Worm (Caenorhabditis elegans) whole organism, late embryonic: Measurements from ENCODE around the gene C52B9.4.

Source experiments
- C38D4.7 ChIP-seq: fragments of 200-800 bp; sonication (Bioruptor generic); optimal IDR thresholded peaks from 2 replicates; lab custom pipeline; 2018; ENCODE audit warnings: mild to moderate bottlenecking, missing genetic modification characterization, moderate library complexity, missing compliant biosample characterization
- K02D7.2 ChIP-seq: sonication (generic microtip); optimal IDR thresholded peaks from 2 replicates; lab custom pipeline; 2017; ENCODE audit warnings: mild to moderate bottlenecking, missing genetic modification characterization, missing compliant biosample characterization
- K09A11.1 ChIP-seq: sonication (generic microtip); optimal IDR thresholded peaks from 2 replicates; lab custom pipeline; 2017; ENCODE audit warnings: antibody characterized with exemption, mild to moderate bottlenecking, missing genetic modification characterization, missing compliant biosample characterization; ENCODE audit not compliant: insufficient read depth
- ama-1 ChIP-seq: fragments of 150-350 bp; optimal IDR thresholded peaks from 2 replicates; lab custom pipeline; 2014
- ceh-18 ChIP-seq: sonication (generic microtip); optimal IDR thresholded peaks from 2 replicates; lab custom pipeline; 2016; ENCODE audit warnings: missing genetic modification characterization, missing compliant biosample characterization
- ceh-2 ChIP-seq: sonication (generic microtip); optimal IDR thresholded peaks from 2 replicates; lab custom pipeline; 2016; ENCODE audit warnings: missing genotype, missing genetic modification characterization, missing compliant biosample characterization
- ceh-22 ChIP-seq: sonication (generic microtip); optimal IDR thresholded peaks from 2 replicates; lab custom pipeline; 2017; ENCODE audit warnings: missing biosample characterization, missing genetic modification characterization
- ceh-30 ChIP-seq: fragments of 150-350 bp; optimal IDR thresholded peaks from 2 replicates; lab custom pipeline; 2014; ENCODE audit warnings: missing biosample characterization, missing genetic modification characterization
- ceh-31 ChIP-seq: sonication (generic microtip); optimal IDR thresholded peaks from 2 replicates; lab custom pipeline; 2016; ENCODE audit warnings: missing genetic modification characterization, missing compliant biosample characterization
- ceh-9 ChIP-seq: sonication (generic microtip); optimal IDR thresholded peaks from 2 replicates; lab custom pipeline; 2016; ENCODE audit warnings: mild to moderate bottlenecking, missing genetic modification characterization, inconsistent platforms, missing compliant biosample characterization
- che-1 ChIP-seq: sonication (generic microtip); optimal IDR thresholded peaks from 2 replicates; lab custom pipeline; 2016; ENCODE audit warnings: mild to moderate bottlenecking, missing genetic modification characterization, missing compliant biosample characterization
- dmd-4 ChIP-seq: sonication (generic microtip); optimal IDR thresholded peaks from 2 replicates; lab custom pipeline; 2016; ENCODE audit warnings: borderline replicate concordance, missing genetic modification characterization, missing compliant biosample characterization
- elt-2 ChIP-seq: sonication (generic microtip); optimal IDR thresholded peaks from 2 replicates; lab custom pipeline; 2016; ENCODE audit warnings: missing genetic modification reagents, missing genetic modification characterization, missing compliant biosample characterization
- elt-4 ChIP-seq: sonication (generic microtip); optimal IDR thresholded peaks from 2 replicates; lab custom pipeline; 2016; ENCODE audit warnings: missing genetic modification characterization, missing compliant biosample characterization
- eyg-1 ChIP-seq: sonication (generic microtip); optimal IDR thresholded peaks from 2 replicates; lab custom pipeline; 2016; ENCODE audit warnings: missing genotype, missing genetic modification characterization, missing compliant biosample characterization
- fax-1 ChIP-seq: sonication (generic microtip); optimal IDR thresholded peaks from 2 replicates; lab custom pipeline; 2016; ENCODE audit warnings: missing genotype, missing genetic modification characterization, missing compliant biosample characterization
- fkh-6 ChIP-seq: sonication (generic microtip); optimal IDR thresholded peaks from 2 replicates; lab custom pipeline; 2016; ENCODE audit warnings: missing genetic modification characterization, missing compliant biosample characterization
- hlh-13 ChIP-seq: fragments of 200-800 bp; sonication (Bioruptor generic); optimal IDR thresholded peaks from 2 replicates; lab custom pipeline; 2018; ENCODE audit warnings: mild to moderate bottlenecking, missing genetic modification characterization, missing compliant biosample characterization
- hlh-30 ChIP-seq: sonication (generic microtip); optimal IDR thresholded peaks from 2 replicates; lab custom pipeline; 2017; ENCODE audit warnings: antibody characterized with exemption, missing genetic modification characterization, missing compliant biosample characterization; ENCODE audit not compliant: insufficient read depth
- lim-6 ChIP-seq: sonication (generic microtip); optimal IDR thresholded peaks from 2 replicates; lab custom pipeline; 2016; ENCODE audit warnings: missing genetic modification characterization, missing compliant biosample characterization
- lin-11 ChIP-seq: fragments of 200-800 bp; sonication (Bioruptor generic); optimal IDR thresholded peaks from 2 replicates; lab custom pipeline; 2018; ENCODE audit warnings: mild to moderate bottlenecking, missing genetic modification characterization, missing compliant biosample characterization
- madf-2 ChIP-seq: sonication (generic microtip); optimal IDR thresholded peaks from 2 replicates; lab custom pipeline; 2017; ENCODE audit warnings: missing genetic modification characterization, missing compliant biosample characterization
- nhr-11 ChIP-seq: fragments of 150-350 bp; optimal IDR thresholded peaks from 2 replicates; lab custom pipeline; 2014; ENCODE audit warnings: missing biosample characterization, missing genetic modification characterization
- npax-4 ChIP-seq: sonication (generic microtip); optimal IDR thresholded peaks from 2 replicates; lab custom pipeline; 2016; ENCODE audit warnings: missing genetic modification characterization, missing compliant biosample characterization
- pag-3 ChIP-seq: sonication (generic microtip); optimal IDR thresholded peaks from 2 replicates; lab custom pipeline; 2016; ENCODE audit warnings: missing compliant biosample characterization, missing genetic modification characterization, borderline replicate concordance
- pat-9 ChIP-seq: fragments of 200-800 bp; sonication (Bioruptor generic); optimal IDR thresholded peaks from 2 replicates; lab custom pipeline; 2018; ENCODE audit warnings: mild to moderate bottlenecking, missing genetic modification characterization, moderate library complexity, missing compliant biosample characterization
- pha-2 ChIP-seq: sonication (generic microtip); optimal IDR thresholded peaks from 2 replicates; lab custom pipeline; 2017; ENCODE audit warnings: mild to moderate bottlenecking, missing genetic modification characterization, missing compliant biosample characterization
- pros-1 ChIP-seq: fragments of 150-350 bp; optimal IDR thresholded peaks from 2 replicates; lab custom pipeline; 2014; ENCODE audit warnings: missing biosample characterization, missing genetic modification reagents, missing genetic modification characterization
- ref-2 ChIP-seq: sonication (generic microtip); optimal IDR thresholded peaks from 2 replicates; lab custom pipeline; 2016; ENCODE audit warnings: missing genetic modification characterization, missing compliant biosample characterization
- sox-2 ChIP-seq: fragments of 200-800 bp; sonication (Bioruptor generic); IDR thresholded peaks from 2 replicates; pipeline ENCODE4 v1.3.6; 2022; ENCODE audit warnings: missing genetic modification reagents, missing genetic modification characterization, missing compliant biosample characterization
- syd-9 ChIP-seq: sonication (generic microtip); optimal IDR thresholded peaks from 2 replicates; lab custom pipeline; 2016; ENCODE audit warnings: mild to moderate bottlenecking, missing genetic modification characterization, moderate library complexity, missing compliant biosample characterization
- tbx-7 ChIP-seq: sonication (generic microtip); optimal IDR thresholded peaks from 2 replicates; lab custom pipeline; 2016; ENCODE audit warnings: missing genotype, missing genetic modification characterization, missing compliant biosample characterization
- ttx-3 ChIP-seq: sonication (generic microtip); optimal IDR thresholded peaks from 2 replicates; lab custom pipeline; 2016; ENCODE audit warnings: missing genetic modification reagents, missing genetic modification characterization, missing compliant biosample characterization
- unc-3 ChIP-seq, 2 experiments: fragments of 200-800 bp in 1 of 2; sonication (Bioruptor generic) in 1 of 2; sonication (generic microtip) in 1 of 2; conservative IDR thresholded peaks in 1 of 2; optimal IDR thresholded peaks in 1 of 2; 2 replicates each; pipeline versions ENCODE4 v1.3.6 to Lab custom; 2016 to 2022; ENCODE audit warnings: missing compliant biosample characterization in 2 of 2, missing genetic modification characterization in 2 of 2, missing genetic modification reagents in 1 of 2
- unc-42 ChIP-seq: sonication (generic microtip); optimal IDR thresholded peaks from 2 replicates; lab custom pipeline; 2016; ENCODE audit warnings: missing genotype, missing genetic modification characterization, missing compliant biosample characterization
- unc-55 ChIP-seq: sonication (generic microtip); optimal IDR thresholded peaks from 2 replicates; lab custom pipeline; 2017; ENCODE audit warnings: missing biosample characterization, missing genetic modification reagents, missing genetic modification characterization
- unc-86 ChIP-seq: sonication (generic microtip); optimal IDR thresholded peaks from 2 replicates; lab custom pipeline; 2016; ENCODE audit warnings: missing genetic modification characterization, missing compliant biosample characterization
- ztf-16 ChIP-seq: sonication (generic microtip); optimal IDR thresholded peaks from 2 replicates; lab custom pipeline; 2017; ENCODE audit warnings: missing genetic modification characterization, missing compliant biosample characterization

C52B9.4 gene

DNA sequence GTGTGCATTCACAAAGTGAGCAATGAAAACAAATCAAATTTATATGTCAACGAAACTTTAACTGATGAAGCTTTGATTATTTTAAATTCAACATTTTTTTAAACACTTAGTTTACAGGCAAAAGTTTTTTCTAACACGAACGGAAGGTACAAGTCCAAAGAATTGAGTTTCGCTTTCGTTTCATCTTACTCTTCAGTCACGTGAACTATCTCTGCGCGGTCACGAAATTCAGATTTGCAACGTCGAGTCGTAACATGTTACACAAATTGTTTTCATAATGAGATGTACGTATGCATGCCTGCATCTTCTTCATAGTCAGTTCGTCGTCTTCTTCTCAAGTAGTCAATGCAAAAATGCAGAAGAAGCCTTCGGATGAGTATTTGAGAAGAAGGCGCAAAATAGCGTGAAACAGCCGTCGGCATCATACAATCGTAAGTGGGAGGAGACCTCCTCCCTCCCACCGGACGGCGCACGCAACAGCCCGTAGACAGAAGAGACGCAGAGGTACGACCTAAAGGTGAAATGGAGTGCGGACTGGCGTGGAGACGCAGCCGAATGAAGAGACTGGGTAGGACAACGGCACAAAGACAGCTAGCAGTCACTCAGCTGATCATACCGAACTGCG lies 4.9 kb downstream of the C52B9.4 start, which contains the start of gene coel-1 (continued):
- no peak for TF ChIP-seq pag-3
- peak; percentile 5 for TF ChIP-seq lim-6
- peak; percentile 47 for TF ChIP-seq K09A11.1 (tag; lab: Kevin White, UChicago)
- TF ChIP-seq ceh-22 (tag; lab: Kevin White, UChicago): no peak
- no peak for TF ChIP-seq npax-4 (tag; lab: Kevin White, UChicago)
- no peak for TF ChIP-seq madf-2
- TF ChIP-seq unc-3 (GFP tag; conservative IDR thresholded peaks at IDR 0.05; lab: Robert Waterston, UW): no peak
- no peak for TF ChIP-seq unc-3 (tag; optimal IDR thresholded peaks at IDR 0.05; lab: Kevin White, UChicago)
- TF ChIP-seq elt-2 (tag; lab: Kevin White, UChicago): no peak
- no peak for TF ChIP-seq nhr-11
- TF ChIP-seq che-1 (tag; lab: Kevin White, UChicago): no peak
- TF ChIP-seq ama-1 (lab: Kevin White, UChicago): no peak
- TF ChIP-seq elt-4: no peak
- TF ChIP-seq eyg-1: no peak
- TF ChIP-seq ceh-9: no peak
- TF ChIP-seq lin-11 (tag; lab: Kevin White, UChicago): no peak
- TF ChIP-seq ttx-3 (tag; lab: Kevin White, UChicago): no peak
- peak; percentile 57 for TF ChIP-seq ref-2 (tag; lab: Kevin White, UChicago)
- peak; percentile 67 for TF ChIP-seq ceh-18 (tag; lab: Kevin White, UChicago)
- no peak for TF ChIP-seq fax-1 (tag; lab: Kevin White, UChicago)
- no peak for TF ChIP-seq tbx-7
- TF ChIP-seq ceh-2 (tag; lab: Kevin White, UChicago): no peak
- TF ChIP-seq ceh-30: no peak
- no peak for TF ChIP-seq pat-9
- TF ChIP-seq fkh-6 (tag; lab: Kevin White, UChicago): peak; percentile 30
- TF ChIP-seq unc-86 (tag; lab: Kevin White, UChicago): no peak
- peak; percentile 53 for TF ChIP-seq syd-9 (tag; lab: Kevin White, UChicago)
- peak; percentile 52 for TF ChIP-seq ztf-16
- TF ChIP-seq pha-2: no peak
- peak; percentile 24 for TF ChIP-seq hlh-30 (tag; lab: Kevin White, UChicago)
- TF ChIP-seq unc-42 (tag; lab: Kevin White, UChicago): peak; percentile 52
- TF ChIP-seq dmd-4 (tag; lab: Kevin White, UChicago): no peak
- peak; percentile 85 for TF ChIP-seq ceh-31 (tag; lab: Kevin White, UChicago)
- no peak for TF ChIP-seq K02D7.2 (tag; lab: Kevin White, UChicago)
- no peak for TF ChIP-seq sox-2 (GFP tag; lab: Robert Waterston, UW)
- TF ChIP-seq hlh-13 (GFP tag; lab: Kevin White, UChicago): no peak
- TF ChIP-seq unc-55 (GFP tag; lab: Kevin White, UChicago): peak; percentile 26
- no peak for TF ChIP-seq C38D4.7 (GFP tag; lab: Kevin White, UChicago)
- peak; percentile 39 for TF ChIP-seq pros-1 (tag; lab: Kevin White, UChicago)

DNA sequence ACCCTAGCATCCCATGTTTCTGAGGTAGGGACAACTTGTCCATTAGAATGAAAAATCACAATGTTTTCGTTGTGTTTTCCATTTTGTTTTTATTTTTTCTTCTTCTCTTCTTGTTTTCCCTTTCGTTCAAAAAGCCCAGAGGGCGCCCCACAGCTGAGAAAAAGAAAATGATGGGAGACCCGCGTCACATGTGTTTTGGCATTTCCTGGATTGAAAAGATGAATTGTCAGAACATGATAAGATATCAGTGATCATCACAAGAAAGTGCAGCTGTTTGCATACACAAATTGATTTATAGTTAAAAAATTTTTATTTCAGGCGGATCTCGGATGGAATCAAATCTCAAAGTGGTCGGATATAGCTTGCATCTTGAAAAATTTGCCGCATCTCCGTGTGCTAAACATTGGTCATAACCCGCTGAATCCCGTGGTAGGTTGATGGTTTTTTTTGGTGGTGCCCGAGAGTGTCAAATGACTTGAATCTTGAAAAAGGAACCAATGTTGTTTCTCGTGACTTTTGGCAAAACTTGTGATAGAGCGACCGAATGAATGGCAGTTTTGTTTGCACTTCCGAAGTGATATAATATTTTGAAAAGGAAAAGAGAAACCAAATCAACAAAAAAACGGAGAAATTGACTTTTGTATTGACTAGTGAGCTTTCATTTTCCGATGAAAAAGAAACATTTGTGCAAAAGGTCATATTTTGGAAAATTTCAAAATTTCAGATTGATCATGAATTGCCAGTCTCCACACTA lies 5.9 kb downstream of the C52B9.4 start:
- TF ChIP-seq hlh-30 (tag; lab: Kevin White, UChicago): peak; percentile 17
- TF ChIP-seq ceh-18 (tag; lab: Kevin White, UChicago): peak; percentile 53
- TF ChIP-seq unc-42 (tag; lab: Kevin White, UChicago): no peak
